Worm (Caenorhabditis elegans): Measurements from ENCODE around the gene R03H10.5.
"Not testable (repeated sequence)": the region's sequence is repeated elsewhere in the genome, so short reads cannot be mapped to it uniquely, and the experiment has no call there.

R03H10.5 gene

DNA sequence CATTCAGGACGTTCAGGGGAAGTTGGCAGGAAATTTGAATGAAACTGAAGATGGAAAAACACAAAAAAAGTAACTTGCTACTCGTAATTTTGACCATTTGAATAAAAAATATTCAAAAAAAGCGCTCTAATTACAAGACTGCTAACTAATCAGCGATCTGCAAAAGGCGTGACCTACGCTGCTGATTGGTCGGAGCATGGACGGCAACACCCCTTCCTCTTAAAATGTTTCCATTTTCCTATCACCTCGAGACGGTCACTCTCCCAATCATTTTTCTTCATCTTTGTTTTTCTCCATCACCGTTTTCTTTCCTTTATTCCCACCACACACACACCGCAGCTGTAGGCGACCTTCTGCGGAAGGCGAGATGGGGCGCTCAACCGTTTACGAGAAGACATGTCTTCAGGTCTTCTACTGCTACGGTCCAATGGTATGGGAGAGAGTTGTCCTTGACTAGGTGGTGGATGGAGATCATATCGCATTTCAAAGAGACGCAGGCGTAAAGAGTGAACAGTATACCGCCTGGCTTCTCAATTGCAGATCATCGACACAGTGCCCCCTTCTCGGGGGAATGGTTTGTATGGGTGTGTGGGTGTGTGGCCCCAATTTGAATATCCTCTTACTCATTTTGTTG lies 18.8 kb downstream of the R03H10.5 start (continued):
- TF ChIP-seq lir-3 (tag; optimal IDR thresholded peaks at IDR 0.05; ENCODE audit: poor library complexity), result no peak
- TF ChIP-seq mab-9 (GFP tag; IDR thresholded peaks at IDR 0.05), result no peak
- TF ChIP-seq nhr-19 (GFP tag; conservative IDR thresholded peaks at IDR 0.05), result 0 out of 2 replicates have a peak, but pooled peaks have one; percentile 15
- TF ChIP-seq C04F5.9 (tag; optimal IDR thresholded peaks at IDR 0.05), result no peak
- TF ChIP-seq snu-23 (GFP tag; optimal IDR thresholded peaks at IDR 0.05), result peak; percentile 54
- no peak for TF ChIP-seq ceh-8 (GFP tag; optimal IDR thresholded peaks at IDR 0.05)
- TF ChIP-seq efl-1 (optimal IDR thresholded peaks at IDR 0.05), result no peak
- TF ChIP-seq efl-1 (GFP tag; optimal IDR thresholded peaks at IDR 0.05 in 1 of 2), result peak; percentile 3 to 50
- TF ChIP-seq mep-1 (tag; optimal IDR thresholded peaks at IDR 0.05), result peak; percentile 74
- TF ChIP-seq elt-2 (tag; optimal IDR thresholded peaks at IDR 0.05), result no peak
- peak; percentile 77 for TF ChIP-seq lin-14 (GFP tag; optimal IDR thresholded peaks at IDR 0.05)
- no peak for TF ChIP-seq nhr-28 (tag; optimal IDR thresholded peaks at IDR 0.05)

DNA sequence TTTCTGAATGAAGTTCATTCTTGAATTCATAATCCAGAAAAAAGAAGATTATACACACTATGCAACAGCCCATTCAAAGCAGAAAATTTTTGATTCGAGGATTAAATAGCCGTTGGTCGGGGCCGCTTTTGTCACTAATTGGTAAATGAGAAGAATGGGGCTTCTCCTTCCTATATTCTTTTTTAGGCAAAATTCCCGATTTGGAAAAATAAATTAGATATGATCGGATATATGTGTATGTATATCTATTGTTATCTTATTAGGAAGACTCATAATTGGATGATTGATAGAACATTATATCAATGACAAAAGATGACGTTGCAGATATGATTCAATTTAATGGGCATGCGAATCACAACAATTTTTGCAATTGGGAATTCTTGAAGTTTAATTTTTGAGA lies 20.2 kb downstream of the R03H10.5 start:
- TF ChIP-seq efl-1 (optimal IDR thresholded peaks at IDR 0.05) (no peak), efl-1 (GFP tag; optimal IDR thresholded peaks at IDR 0.05 in 1 of 2) (peak in 1 of 2 experiments; percentile 31), tlp-1 (tag; optimal IDR thresholded peaks at IDR 0.05) (no peak), dsc-1 (tag; optimal IDR thresholded peaks at IDR 0.05) (peak; percentile 93)

DNA sequence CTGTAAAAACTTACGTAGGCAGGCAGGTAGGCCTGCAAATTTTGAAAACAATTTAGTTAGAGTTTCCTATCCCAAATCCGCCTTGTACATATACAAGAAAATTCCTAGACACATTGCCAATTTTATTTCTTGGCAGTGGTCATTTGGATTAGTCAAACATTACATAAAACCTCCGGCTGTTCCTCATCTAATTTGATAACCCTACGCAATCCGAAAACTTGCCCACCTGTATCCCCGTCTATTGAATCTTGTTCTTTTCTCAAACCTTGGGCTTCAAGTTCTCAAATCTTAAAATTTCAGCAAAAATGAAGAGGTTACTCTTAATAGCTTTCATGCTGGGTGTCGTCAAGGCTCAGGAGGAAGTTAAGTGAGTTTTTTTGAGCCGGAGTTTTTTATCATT lies 24.4 kb downstream of the R03H10.5 start, which contains the start of gene F56D3.1:
Gene F56D3.1, plus strand, starts transcription at position 301 of the 400 bp plus-strand sequence.
- no peak for TF ChIP-seq nhr-84 (tag; optimal IDR thresholded peaks at IDR 0.05)
- TF ChIP-seq sox-4 (tag; optimal IDR thresholded peaks at IDR 0.05), result no peak
- TF ChIP-seq lin-39 (tag; optimal IDR thresholded peaks at IDR 0.05), result no peak
- TF ChIP-seq nhr-47 (tag; optimal IDR thresholded peaks at IDR 0.05), result no peak
- no peak for TF ChIP-seq dpl-1 (GFP tag; optimal IDR thresholded peaks at IDR 0.05)
- no peak for TF ChIP-seq pqm-1 (tag; optimal IDR thresholded peaks at IDR 0.05)
- TF ChIP-seq zip-4 (GFP tag; optimal IDR thresholded peaks at IDR 0.05), result no peak
- no peak for TF ChIP-seq egl-13 (tag; optimal IDR thresholded peaks at IDR 0.05)
- TF ChIP-seq grh-1 (GFP tag; IDR thresholded peaks at IDR 0.05), result no peak
- no peak for TF ChIP-seq mab-9 (GFP tag; IDR thresholded peaks at IDR 0.05)
- TF ChIP-seq fos-1 (tag; optimal IDR thresholded peaks at IDR 0.05), result no peak
- no peak for TF ChIP-seq ceh-8 (GFP tag; optimal IDR thresholded peaks at IDR 0.05)
- no peak for TF ChIP-seq lin-14 (GFP tag; optimal IDR thresholded peaks at IDR 0.05)
- no peak for TF ChIP-seq tbx-2 (tag; optimal IDR thresholded peaks at IDR 0.05)
- no peak for TF ChIP-seq nhr-11 (tag; optimal IDR thresholded peaks at IDR 0.05)
- no peak for TF ChIP-seq rnt-1 (tag; optimal IDR thresholded peaks at IDR 0.05)
- TF ChIP-seq nhr-19 (GFP tag; conservative IDR thresholded peaks at IDR 0.05), result no peak
- no peak for TF ChIP-seq skn-1 (tag; optimal IDR thresholded peaks at IDR 0.05)

DNA sequence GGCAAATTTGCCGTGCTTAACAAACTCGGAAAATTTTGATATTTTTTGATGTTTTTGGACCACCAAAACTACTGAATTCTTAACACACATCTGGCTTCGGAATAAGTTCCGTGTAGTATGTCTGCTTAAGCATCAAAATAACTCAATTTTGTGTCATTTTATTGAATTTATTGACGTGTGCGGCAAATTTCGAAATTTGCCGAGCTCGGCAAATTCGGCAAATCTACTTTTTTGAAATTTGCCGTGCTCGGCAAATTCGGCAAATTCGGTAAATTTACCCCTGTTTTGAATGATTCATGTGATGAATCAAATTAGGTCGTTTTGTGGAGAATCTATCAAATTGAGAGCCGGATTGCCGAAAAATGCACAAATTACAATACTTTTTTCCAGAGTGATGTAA lies 35.1 kb downstream of the R03H10.5 start, which contains the start of gene ast-1:
Gene ast-1, minus strand, starts transcription at position 101 of the 400 bp plus-strand sequence.
- TF ChIP-seq nhr-12, zag-1, dsc-1 (tag; optimal IDR thresholded peaks at IDR 0.05): not testable (repeated sequence)

DNA sequence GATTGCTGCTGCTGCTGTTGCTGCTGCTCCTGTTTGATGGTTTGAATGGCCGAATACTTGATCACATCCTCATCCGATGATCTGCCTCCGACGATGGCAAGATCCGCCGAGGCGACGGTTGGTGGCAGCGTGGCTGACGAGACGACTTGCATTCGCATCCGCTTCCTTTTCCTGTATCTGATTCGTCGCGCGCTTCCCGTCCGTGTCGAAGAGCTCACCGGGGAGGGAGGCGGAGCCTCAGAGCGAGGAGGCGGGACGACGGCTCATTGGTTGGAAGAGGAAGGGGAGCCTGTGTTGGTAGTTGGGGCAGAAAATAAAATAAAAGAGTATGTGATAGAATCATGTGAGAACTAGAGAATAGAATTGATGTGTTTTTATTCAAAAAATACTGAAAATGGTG lies 35.7 kb downstream of the R03H10.5 start:
- TF ChIP-seq fkh-10 (GFP tag; optimal IDR thresholded peaks at IDR 0.05) (peak; percentile 32), ets-5 (GFP tag; IDR thresholded peaks at IDR 0.05) (no peak), zag-1 (tag; optimal IDR thresholded peaks at IDR 0.05) (no peak), nhr-47 (tag; optimal IDR thresholded peaks at IDR 0.05) (peak; percentile 16), lin-39 (tag; optimal IDR thresholded peaks at IDR 0.05) (no peak), unc-86 (tag; optimal IDR thresholded peaks at IDR 0.05) (peak; percentile 60), mep-1 (tag; optimal IDR thresholded peaks at IDR 0.05) (no peak), snu-23 (GFP tag; optimal IDR thresholded peaks at IDR 0.05) (no peak), fkh-8 (tag; optimal IDR thresholded peaks at IDR 0.05) (peak; percentile 47), lin-14 (GFP tag; optimal IDR thresholded peaks at IDR 0.05) (peak; percentile 72), zip-4 (GFP tag; optimal IDR thresholded peaks at IDR 0.05) (no peak), tbx-2 (tag; optimal IDR thresholded peaks at IDR 0.05) (peak; percentile 6)

Data from whole organism, L1 larva.